Worm (Caenorhabditis elegans) whole organism, young adult: ENCODE results near the gene hid-1.

Experiments used
- B0035.1 ChIP-seq: sonication (generic microtip); optimal IDR thresholded peaks from 2 replicates; lab custom pipeline; 2016; ENCODE audit warnings: missing genetic modification characterization, mild to moderate bottlenecking, missing compliant biosample characterization, missing genotype, missing genetic modification reagents
- B0261.1 ChIP-seq: sonication (generic microtip); optimal IDR thresholded peaks from 2 replicates; lab custom pipeline; 2016; ENCODE audit warnings: mild to moderate bottlenecking, missing genetic modification characterization, moderate library complexity, missing compliant biosample characterization
- C06A6.2 ChIP-seq: fragments of 200-800 bp; sonication (Bioruptor generic); conservative IDR thresholded peaks from 2 replicates; pipeline ENCODE4 v1.3.6; 2022; ENCODE audit warnings: missing genetic modification characterization, missing compliant biosample characterization
- F10E7.11 ChIP-seq: sonication (generic microtip); optimal IDR thresholded peaks from 2 replicates; lab custom pipeline; 2017; ENCODE audit warnings: mild to moderate bottlenecking, missing genetic modification characterization, moderate library complexity, missing compliant biosample characterization
- F22D6.2 ChIP-seq: sonication (generic microtip); optimal IDR thresholded peaks from 2 replicates; lab custom pipeline; 2016; ENCODE audit warnings: mild to moderate bottlenecking, missing genetic modification characterization, missing compliant biosample characterization
- F23B12.7 ChIP-seq: sonication (generic microtip); optimal IDR thresholded peaks from 2 replicates; lab custom pipeline; 2017; ENCODE audit warnings: missing genetic modification characterization, mild to moderate bottlenecking, missing compliant biosample characterization, antibody characterized with exemption, moderate library complexity; ENCODE audit not compliant: insufficient read depth
- F49E8.2 ChIP-seq: sonication (generic microtip); optimal IDR thresholded peaks from 3 replicates; lab custom pipeline; 2017; ENCODE audit warnings: missing genetic modification characterization, mild to moderate bottlenecking, missing compliant biosample characterization, antibody characterized with exemption, moderate library complexity; ENCODE audit not compliant: insufficient read depth
- F57A8.1 ChIP-seq: fragments of 200-800 bp; sonication (Bioruptor generic); optimal IDR thresholded peaks from 2 replicates; lab custom pipeline; 2018; ENCODE audit warnings: mild to moderate bottlenecking, missing genetic modification characterization, moderate library complexity, missing compliant biosample characterization
- F57C9.4 ChIP-seq: sonication (generic microtip); optimal IDR thresholded peaks from 2 replicates; lab custom pipeline; 2017; ENCODE audit warnings: mild to moderate bottlenecking, missing genetic modification characterization, missing compliant biosample characterization
- K11D2.4 ChIP-seq: fragments of 200-800 bp; sonication (Bioruptor generic); IDR thresholded peaks from 2 replicates; pipeline ENCODE4 v1.3.6; 2022; ENCODE audit warnings: missing genetic modification reagents, missing genetic modification characterization, missing compliant biosample characterization
- T26A5.8 ChIP-seq: sonication (generic microtip); optimal IDR thresholded peaks from 2 replicates; lab custom pipeline; 2016; ENCODE audit warnings: missing genetic modification characterization, missing compliant biosample characterization
- Y53F4B.3 ChIP-seq: fragments of 200-800 bp; sonication (Bioruptor generic); IDR thresholded peaks from 2 replicates; pipeline ENCODE4 v1.3.6; 2022; ENCODE audit warnings: missing genetic modification reagents, missing genetic modification characterization, missing compliant biosample characterization
- Y79H2A.3 ChIP-seq: fragments of 200-800 bp; sonication (Bioruptor generic); conservative IDR thresholded peaks from 2 replicates; pipeline ENCODE4 v1.3.6; 2022; ENCODE audit warnings: missing genetic modification reagents, missing genetic modification characterization, missing compliant biosample characterization
- ZK185.1 ChIP-seq: sonication (generic microtip); optimal IDR thresholded peaks from 2 replicates; lab custom pipeline; 2016; ENCODE audit warnings: mild to moderate bottlenecking, missing genetic modification characterization, missing compliant biosample characterization; ENCODE audit not compliant: poor library complexity, severe bottlenecking
- akir-1 ChIP-seq: fragments of 200-800 bp; sonication (Bioruptor generic); optimal IDR thresholded peaks from 2 replicates; lab custom pipeline; 2018; ENCODE audit warnings: mild to moderate bottlenecking, missing genetic modification characterization, moderate library complexity, missing compliant biosample characterization
- aptf-2 ChIP-seq: fragments of 200-800 bp; sonication (Bioruptor generic); conservative IDR thresholded peaks from 2 replicates; pipeline ENCODE4 v1.3.6; 2022; ENCODE audit warnings: missing genetic modification reagents, missing genetic modification characterization, missing compliant biosample characterization
- aptf-3 ChIP-seq: fragments of 200-800 bp; sonication (Bioruptor generic); IDR thresholded peaks from 2 replicates; pipeline ENCODE4 v1.3.6; 2022; ENCODE audit warnings: missing genetic modification characterization, missing compliant biosample characterization
- attf-3 ChIP-seq: fragments of 200-800 bp; sonication (Bioruptor generic); conservative IDR thresholded peaks from 2 replicates; pipeline ENCODE4 v1.3.6; 2022; ENCODE audit warnings: missing genetic modification reagents, missing genetic modification characterization, missing compliant biosample characterization
- bed-2 ChIP-seq: fragments of 200-800 bp; sonication (Bioruptor generic); IDR thresholded peaks from 2 replicates; pipeline ENCODE4 v1.3.6; 2022; ENCODE audit warnings: missing genetic modification reagents, missing genetic modification characterization, missing compliant biosample characterization
- cebp-1 ChIP-seq, 2 experiments: fragments of 200-800 bp in 1 of 2; sonication (Bioruptor generic) in 1 of 2; sonication (generic microtip) in 1 of 2; IDR thresholded peaks in 1 of 2; optimal IDR thresholded peaks in 1 of 2; 2 replicates each; pipeline versions ENCODE4 v1.3.6 to Lab custom; 2017 to 2022; ENCODE audit warnings: missing compliant biosample characterization in 2 of 2, missing genetic modification characterization in 2 of 2, mild to moderate bottlenecking in 1 of 2, missing genetic modification reagents in 1 of 2, moderate library complexity in 1 of 2
- die-1 ChIP-seq: sonication (generic microtip); optimal IDR thresholded peaks from 2 replicates; lab custom pipeline; 2016; ENCODE audit warnings: missing genotype, mild to moderate bottlenecking, missing genetic modification characterization, missing compliant biosample characterization
- dpff-1 ChIP-seq: sonication (generic microtip); optimal IDR thresholded peaks from 2 replicates; lab custom pipeline; 2017; ENCODE audit warnings: mild to moderate bottlenecking, missing genetic modification characterization, missing compliant biosample characterization
- gei-17 ChIP-seq: fragments of 200-800 bp; sonication (Bioruptor generic); optimal IDR thresholded peaks from 2 replicates; lab custom pipeline; 2018; ENCODE audit warnings: mild to moderate bottlenecking, missing genetic modification characterization, missing compliant biosample characterization
- hmg-20 ChIP-seq: fragments of 200-800 bp; sonication (Bioruptor generic); IDR thresholded peaks from 2 replicates; pipeline ENCODE4 v1.3.6; 2022; ENCODE audit warnings: missing genetic modification reagents, missing genetic modification characterization, missing compliant biosample characterization
- hrde-1 ChIP-seq: sonication (generic microtip); optimal IDR thresholded peaks from 2 replicates; lab custom pipeline; 2016; ENCODE audit warnings: missing genetic modification characterization, mild to moderate bottlenecking, missing compliant biosample characterization, moderate library complexity, missing genotype, missing genetic modification reagents, borderline replicate concordance
- madf-10 ChIP-seq: sonication (generic microtip); optimal IDR thresholded peaks from 2 replicates; lab custom pipeline; 2016; ENCODE audit warnings: mild to moderate bottlenecking, missing genetic modification characterization, missing compliant biosample characterization
- madf-3 ChIP-seq: fragments of 200-800 bp; sonication (Bioruptor generic); IDR thresholded peaks from 2 replicates; pipeline ENCODE4 v1.3.6; 2022; ENCODE audit warnings: missing genetic modification reagents, missing genetic modification characterization, missing compliant biosample characterization
- madf-6 ChIP-seq: fragments of 200-800 bp; sonication (Bioruptor generic); IDR thresholded peaks from 2 replicates; pipeline ENCODE4 v1.3.6; 2022; ENCODE audit warnings: missing genetic modification reagents, missing genetic modification characterization, missing compliant biosample characterization
- madf-8 ChIP-seq: fragments of 200-800 bp; sonication (Bioruptor generic); conservative IDR thresholded peaks from 2 replicates; pipeline ENCODE4 v1.3.6; 2022; ENCODE audit warnings: missing genetic modification reagents, missing genetic modification characterization, missing compliant biosample characterization
- mes-4 ChIP-seq: sonication (generic microtip); optimal IDR thresholded peaks from 2 replicates; lab custom pipeline; 2016; ENCODE audit warnings: missing genotype, missing genetic modification characterization, missing compliant biosample characterization
- nhr-90 ChIP-seq: sonication (generic microtip); optimal IDR thresholded peaks from 2 replicates; lab custom pipeline; 2016; ENCODE audit warnings: missing genotype, mild to moderate bottlenecking, missing genetic modification characterization, missing compliant biosample characterization
- repo-1 ChIP-seq: sonication (generic microtip); optimal IDR thresholded peaks from 2 replicates; lab custom pipeline; 2017; ENCODE audit warnings: mild to moderate bottlenecking, missing genetic modification characterization, missing compliant biosample characterization
- zfh-2 ChIP-seq: fragments of 200-800 bp; sonication (Bioruptor generic); conservative IDR thresholded peaks from 2 replicates; pipeline ENCODE4 v1.3.6; 2022; ENCODE audit warnings: missing genetic modification reagents, missing genetic modification characterization, missing compliant biosample characterization
- ztf-6 ChIP-seq: fragments of 200-800 bp; sonication (Bioruptor generic); IDR thresholded peaks from 2 replicates; pipeline ENCODE4 v1.3.6; 2022; ENCODE audit warnings: missing genetic modification reagents, missing genetic modification characterization, missing compliant biosample characterization

hid-1 gene

DNA sequence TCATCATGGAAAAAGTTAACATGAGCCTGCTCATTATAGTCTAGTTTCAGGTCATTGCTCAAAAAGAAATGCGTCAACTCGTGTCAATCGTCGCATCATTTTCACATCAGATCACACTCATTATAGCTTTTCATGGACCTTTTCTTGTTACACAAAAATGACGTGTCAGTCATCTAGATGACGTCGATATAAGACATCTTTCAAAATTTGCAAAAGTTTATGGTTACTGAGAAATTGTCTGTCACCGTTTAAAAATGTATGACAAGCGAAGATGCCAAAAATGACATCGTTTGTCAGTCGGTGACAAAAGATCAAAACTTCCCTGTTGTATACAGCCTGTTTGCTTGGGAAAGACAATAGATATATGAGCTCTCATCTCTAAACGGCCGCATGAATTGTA lies 47.7 kb upstream of the hid-1 start:
- TF ChIP-seq mes-4 = no peak
- TF ChIP-seq aptf-2 (GFP tag; lab: Robert Waterston, UW) = no peak
- no peak for TF ChIP-seq die-1
- TF ChIP-seq T26A5.8 (tag; lab: Kevin White, UChicago) = no peak
- no peak for TF ChIP-seq K11D2.4 (GFP tag; lab: Robert Waterston, UW)
- no peak for TF ChIP-seq madf-6
- TF ChIP-seq madf-3 (GFP tag; lab: Robert Waterston, UW) = no peak
- no peak for TF ChIP-seq ztf-6
- TF ChIP-seq hmg-20 (GFP tag; lab: Robert Waterston, UW) = no peak
- no peak for TF ChIP-seq Y79H2A.3 (GFP tag; lab: Robert Waterston, UW)
- no peak for TF ChIP-seq C06A6.2 (GFP tag; lab: Robert Waterston, UW)
- TF ChIP-seq nhr-90 = no peak
- TF ChIP-seq Y53F4B.3 (GFP tag; lab: Robert Waterston, UW) = no peak
- TF ChIP-seq madf-8 (GFP tag; lab: Robert Waterston, UW) = no peak

DNA sequence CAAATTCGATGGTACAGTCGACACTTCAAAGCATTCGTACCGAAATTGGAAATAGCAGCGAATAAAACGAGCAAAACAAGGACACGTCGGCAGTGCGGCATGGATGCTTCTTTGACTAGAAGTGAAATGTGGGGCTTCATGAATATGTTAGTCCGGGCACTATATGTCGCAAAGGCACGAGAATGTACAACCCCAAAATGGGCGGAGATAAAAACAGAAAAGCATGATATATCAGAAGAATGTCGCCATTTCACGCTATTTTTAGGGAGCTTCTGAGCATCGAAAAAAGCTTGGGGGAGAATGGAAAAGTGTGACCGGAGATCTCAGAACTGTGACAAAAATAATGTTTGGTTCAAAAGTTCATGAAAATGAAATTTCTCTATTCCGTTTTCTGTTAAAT lies 45.5 kb upstream of the hid-1 start, which contains the start of gene T07D1.3:
T07D1.3 (minus strand) TSS at position 101 of the 400 bp plus-strand sequence.
- TF ChIP-seq ZK185.1 (tag; lab: Kevin White, UChicago) (no peak), die-1 (no peak), F10E7.11 (tag; lab: Kevin White, UChicago) (no peak), aptf-3 (no peak), F49E8.2 (tag; lab: Kevin White, UChicago) (no peak), cebp-1 (GFP tag; IDR thresholded peaks at IDR 0.05; lab: Robert Waterston, UW) (no peak), cebp-1 (tag; optimal IDR thresholded peaks at IDR 0.05; lab: Kevin White, UChicago) (no peak), dpff-1 (tag; lab: Kevin White, UChicago) (no peak), attf-3 (no peak), gei-17 (GFP tag; lab: Kevin White, UChicago) (no peak), B0035.1 (tag; lab: Kevin White, UChicago) (no peak), F23B12.7 (tag; lab: Kevin White, UChicago) (no peak), repo-1 (tag; lab: Kevin White, UChicago) (no peak), F22D6.2 (tag; lab: Kevin White, UChicago) (no peak), bed-2 (GFP tag; lab: Robert Waterston, UW) (no peak), F57C9.4 (tag; lab: Kevin White, UChicago) (no peak), F57A8.1 (no peak), B0261.1 (tag; lab: Kevin White, UChicago) (no peak)

DNA sequence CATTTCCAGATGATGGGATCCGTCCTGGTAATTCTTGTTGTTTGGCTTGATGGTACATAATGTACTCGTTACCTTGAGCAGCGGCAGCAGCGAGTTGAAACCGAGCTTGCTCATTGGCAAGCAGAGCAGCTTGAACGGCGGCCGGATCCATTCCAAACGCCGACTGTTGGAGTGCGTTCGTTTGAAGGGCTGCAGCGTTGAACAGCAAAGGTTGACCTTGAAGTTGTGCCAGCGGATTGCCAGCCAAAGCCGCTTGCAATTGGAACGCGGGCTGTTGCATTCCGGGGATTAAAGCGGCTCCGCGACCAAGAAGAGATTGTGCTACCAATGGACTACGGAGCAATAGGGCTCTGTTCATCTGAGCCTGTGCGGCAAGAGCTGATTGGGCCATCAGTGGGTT lies 42.7 kb upstream of the hid-1 start:
- no peak for TF ChIP-seq madf-3 (GFP tag; lab: Robert Waterston, UW)

DNA sequence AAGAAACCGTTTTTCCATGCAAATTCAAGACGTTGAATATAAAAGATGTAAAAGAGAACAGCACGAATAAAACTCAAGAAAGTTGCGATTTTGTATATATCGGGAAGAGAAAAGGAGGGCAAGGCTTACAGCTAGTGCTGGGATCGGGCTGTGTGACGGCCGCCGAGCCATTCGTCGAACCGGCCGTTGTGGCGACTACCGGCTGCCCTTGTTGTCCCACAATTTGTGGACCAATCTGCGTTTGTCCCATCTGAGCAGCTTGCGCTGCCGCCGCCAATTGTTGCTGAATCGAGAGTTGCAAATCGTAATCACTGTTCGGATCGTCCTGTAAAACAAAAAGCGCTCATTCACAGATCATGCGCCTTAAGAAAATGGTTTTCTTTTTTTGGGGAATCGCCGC lies 41.6 kb upstream of the hid-1 start:
- TF ChIP-seq zfh-2 (GFP tag; lab: Robert Waterston, UW) (peak; percentile 71), madf-10 (tag; lab: Kevin White, UChicago) (no peak), hrde-1 (tag; lab: Kevin White, UChicago) (no peak), akir-1 (GFP tag; lab: Kevin White, UChicago) (no peak)
